Fruit fly (Drosophila melanogaster) whole organism, pupa: ENCODE results near the gene LManII.

Experiments
- CG32121 ChIP-seq: fragments of 200-800 bp; sonication (Bioruptor generic); IDR thresholded peaks from 2 replicates; pipeline ENCODE4 v1.3.6; 2022; ENCODE audit warnings: missing biosample characterization, missing genetic modification characterization
- CG8159 ChIP-seq: fragments of 200-800 bp; sonication (Bioruptor generic); optimal IDR thresholded peaks from 3 replicates; lab custom pipeline; 2018; ENCODE audit warnings: missing biosample characterization, mild to moderate bottlenecking, missing genetic modification characterization, moderate library complexity
- CG8301 ChIP-seq: fragments of 200-800 bp; sonication (Bioruptor generic); optimal IDR thresholded peaks from 2 replicates; lab custom pipeline; 2018; ENCODE audit warnings: missing biosample characterization, mild to moderate bottlenecking, missing genetic modification characterization
- D1 ChIP-seq: fragments of 200-800 bp; sonication (Bioruptor generic); optimal IDR thresholded peaks from 2 replicates; lab custom pipeline; 2018; ENCODE audit warnings: missing biosample characterization, mild to moderate bottlenecking, missing genetic modification characterization, moderate library complexity
- EcR ChIP-seq: fragments of 200-800 bp; sonication (Bioruptor generic); optimal IDR thresholded peaks from 3 replicates; lab custom pipeline; 2019; ENCODE audit warnings: missing biosample characterization, missing genetic modification characterization, mild to moderate bottlenecking, moderate library complexity, missing genetic modification reagents
- Ets98B ChIP-seq: fragments of 200-800 bp; sonication (Bioruptor generic); IDR thresholded peaks from 2 replicates; pipeline ENCODE4 v1.3.6; 2022; ENCODE audit warnings: missing biosample characterization, missing genetic modification characterization
- Pif1A ChIP-seq: fragments of 200-800 bp; sonication (Bioruptor generic); optimal IDR thresholded peaks from 3 replicates; lab custom pipeline; 2016; ENCODE audit warnings: missing biosample characterization, missing genetic modification characterization
- fd96Ca ChIP-seq: fragments of 200-800 bp; sonication (Bioruptor generic); IDR thresholded peaks from 3 replicates; pipeline ENCODE4 v1.3.6; 2022; ENCODE audit warnings: missing biosample characterization, missing genetic modification characterization

DNA sequence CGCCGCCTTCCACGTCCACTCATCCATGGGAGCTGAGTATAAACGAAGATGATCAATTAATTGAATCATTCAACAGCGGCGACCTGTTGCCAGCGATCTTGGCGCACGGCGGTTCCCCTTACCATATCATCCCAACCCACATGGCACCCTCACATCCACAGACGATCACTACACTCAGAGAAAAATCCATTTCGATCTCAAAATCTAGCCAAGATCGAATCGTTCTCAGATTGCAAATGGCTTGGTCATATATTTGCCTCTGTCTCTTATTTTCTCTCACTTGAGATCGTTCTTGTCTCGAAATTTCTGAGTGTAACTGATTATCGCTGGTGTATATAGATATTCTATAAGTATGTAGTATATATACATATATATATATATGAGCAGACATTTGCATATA lies 10.9 kb downstream of the LManII start:
- TF ChIP-seq Pif1A (GFP tag; lab: Kevin White, UChicago) = peak; percentile 48
- TF ChIP-seq Ets98B (GFP tag; lab: Robert Waterston, UW) = peak; percentile 51; the same call in 1 of the 2 replicates
- TF ChIP-seq EcR (GFP tag; lab: Kevin White, UChicago) = no peak
- TF ChIP-seq fd96Ca = no peak
- peak; percentile 43 for TF ChIP-seq CG8301 (tag; lab: Kevin White, UChicago)
- TF ChIP-seq D1 (tag; lab: Kevin White, UChicago) = no peak
- TF ChIP-seq CG8159 (tag; lab: Kevin White, UChicago) = peak; percentile 72
- peak; percentile 67 for TF ChIP-seq CG32121
